Worm (Caenorhabditis elegans): ENCODE results near the gene npp-21.

- TF ChIP-seq ceh-62 (tag; optimal IDR thresholded peaks at IDR 0.05) (no peak), R02D3.7 (tag; optimal IDR thresholded peaks at IDR 0.05) (no peak), egl-43 (GFP tag; IDR thresholded peaks at IDR 0.05) (no peak), arid-1 (GFP tag; conservative IDR thresholded peaks at IDR 0.05) (no peak), aly-2 (tag; optimal IDR thresholded peaks at IDR 0.05) (no peak), nhr-11 (tag; optimal IDR thresholded peaks at IDR 0.05) (no peak), daf-19 (GFP tag; conservative IDR thresholded peaks at IDR 0.05) (no peak), daf-12 (tag; optimal IDR thresholded peaks at IDR 0.05) (no peak), T20F7.1 (GFP tag; optimal IDR thresholded peaks at IDR 0.05) (no peak), unc-39 (tag; optimal IDR thresholded peaks at IDR 0.05) (no peak), pqm-1 (tag; optimal IDR thresholded peaks at IDR 0.05) (no peak)
These were observed 25.3 kb upstream of the npp-21 start, which contains the start of gene F35D2.2 for ce11 chrII:7574143-7574542.
